Worm (Caenorhabditis elegans): ENCODE measurements around the gene dmsr-16.

Gene dmsr-16

DNA sequence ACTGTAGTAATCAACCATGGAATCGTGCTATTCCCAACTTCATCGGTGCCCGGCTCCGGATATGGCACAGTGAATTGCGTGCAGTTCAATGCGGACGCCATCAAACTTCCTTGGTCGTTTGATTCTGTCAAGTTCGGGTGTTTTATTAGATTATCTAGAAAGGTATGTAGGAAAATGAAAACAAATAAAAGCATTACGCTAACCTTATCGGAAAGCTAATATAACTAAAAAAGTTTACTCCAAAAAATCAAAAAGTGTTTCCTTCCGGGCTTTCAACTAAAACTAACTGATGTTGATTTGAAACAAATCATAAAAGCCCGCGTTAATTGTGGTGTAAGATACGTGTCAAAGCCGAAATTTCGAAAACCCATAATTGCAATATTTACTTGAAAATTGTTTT lies 10.9 kb upstream of the dmsr-16 start, which contains the start of gene dmsr-13:
Gene dmsr-13 (minus strand): TSS at position 101 of the 400 bp plus-strand sequence.
- TF ChIP-seq W03F9.2 (tag; optimal IDR thresholded peaks at IDR 0.05) = no peak
- TF ChIP-seq dao-5 (tag; optimal IDR thresholded peaks at IDR 0.05) = no peak
- no peak for TF ChIP-seq him-1 (tag; optimal IDR thresholded peaks at IDR 0.05)

DNA sequence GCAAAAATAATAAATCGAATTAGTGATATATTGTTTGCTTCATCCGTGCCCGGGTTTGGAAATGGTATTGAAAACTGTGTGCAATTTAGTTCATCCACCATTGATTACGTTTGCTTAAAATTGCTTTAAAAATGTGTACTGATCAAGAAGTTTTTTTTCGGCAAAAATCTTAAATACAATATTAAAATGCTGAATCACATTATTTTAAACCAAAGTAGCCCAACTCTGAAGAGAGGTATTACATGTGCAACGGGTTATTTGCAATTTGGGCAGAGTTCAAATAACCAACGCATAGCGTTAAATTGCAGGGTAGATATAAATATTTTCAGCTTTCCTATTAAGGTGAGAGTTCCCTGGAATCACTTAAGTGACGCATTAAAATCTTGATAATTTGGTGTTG lies 8.3 kb upstream of the dmsr-16 start, which contains the start of gene dmsr-14:
Gene dmsr-14 (minus strand): TSS at position 101 of the 400 bp plus-strand sequence.
- TF ChIP-seq him-1 (tag; optimal IDR thresholded peaks at IDR 0.05) (no peak), dao-5 (tag; optimal IDR thresholded peaks at IDR 0.05) (no peak), W03F9.2 (tag; optimal IDR thresholded peaks at IDR 0.05) (no peak)

ce11 chrV:6813862-6814261 lies 5.0 kb upstream of the dmsr-16 start:
- TF ChIP-seq dao-5 (tag; optimal IDR thresholded peaks at IDR 0.05) (no peak), him-1 (tag; optimal IDR thresholded peaks at IDR 0.05) (no peak), W03F9.2 (tag; optimal IDR thresholded peaks at IDR 0.05) (no peak)

DNA sequence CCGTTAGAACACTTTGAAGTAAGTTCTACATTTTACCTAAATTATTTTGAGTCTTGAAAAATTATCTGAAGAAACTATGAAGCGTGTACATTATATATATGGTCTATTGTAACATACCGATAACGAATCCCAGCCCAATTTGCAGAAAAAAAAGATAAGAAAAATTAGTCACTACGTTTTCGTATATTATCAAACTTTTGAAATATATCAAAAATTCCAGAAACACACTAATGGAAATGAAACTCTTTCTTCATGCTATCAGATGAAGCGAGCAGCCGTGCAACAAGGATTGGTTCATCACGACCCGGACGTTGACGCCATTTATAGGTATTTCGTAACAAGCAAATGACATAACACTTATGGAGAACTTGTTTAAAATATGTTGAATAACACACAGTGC lies 3.0 kb upstream of the dmsr-16 start:
- TF ChIP-seq W03F9.2 (tag; optimal IDR thresholded peaks at IDR 0.05) = no peak
- no peak for TF ChIP-seq dao-5 (tag; optimal IDR thresholded peaks at IDR 0.05)
- TF ChIP-seq him-1 (tag; optimal IDR thresholded peaks at IDR 0.05) = no peak

ce11 chrV:6810091-6810490 lies 1.2 kb upstream of the dmsr-16 start:
- TF ChIP-seq him-1 (tag; optimal IDR thresholded peaks at IDR 0.05) (no peak), dao-5 (tag; optimal IDR thresholded peaks at IDR 0.05) (no peak), W03F9.2 (tag; optimal IDR thresholded peaks at IDR 0.05) (no peak)

DNA sequence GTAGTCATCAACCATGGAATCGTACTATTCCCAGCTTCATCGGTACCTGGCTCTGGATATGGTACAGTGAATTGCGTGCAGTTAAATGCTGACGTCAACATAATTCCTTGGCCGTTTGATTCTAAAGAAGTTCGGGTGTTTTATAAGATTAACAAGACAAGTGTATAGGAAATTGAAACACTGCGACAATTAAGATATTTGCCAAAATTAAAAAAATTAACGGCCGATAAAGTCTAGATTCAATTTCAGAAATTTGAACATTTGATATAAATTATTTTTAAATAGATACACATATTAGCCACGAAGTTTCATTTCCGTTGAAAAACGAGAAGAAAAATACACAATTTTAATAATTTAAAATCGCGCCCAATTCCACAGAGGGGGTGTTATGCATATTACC lies 2.5 kb downstream of the dmsr-16 start, which contains the start of gene dmsr-12:
Gene dmsr-12 (minus strand): TSS at position 101 of the 400 bp plus-strand sequence.
- no peak for TF ChIP-seq W03F9.2 (tag; optimal IDR thresholded peaks at IDR 0.05)
- no peak for TF ChIP-seq dao-5 (tag; optimal IDR thresholded peaks at IDR 0.05)
- no peak for TF ChIP-seq him-1 (tag; optimal IDR thresholded peaks at IDR 0.05)

DNA sequence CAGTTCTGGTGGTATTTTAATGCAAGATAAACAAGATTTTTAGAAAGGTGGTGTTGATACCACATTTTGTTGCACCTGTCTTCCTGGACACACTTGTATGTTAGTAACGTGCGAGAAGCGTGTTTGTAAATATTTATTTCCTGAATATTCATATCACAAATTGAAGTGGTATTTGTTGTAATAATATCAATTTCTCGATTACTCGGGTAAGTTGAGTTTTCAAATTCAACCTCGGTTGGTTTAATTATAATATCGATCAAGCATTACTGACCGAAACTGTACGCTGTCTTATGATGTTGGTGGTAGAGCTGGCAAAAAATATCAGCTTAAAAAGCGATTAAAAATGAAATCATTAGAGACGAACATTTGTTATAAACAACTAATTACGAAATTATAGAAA lies 4.9 kb downstream of the dmsr-16 start, which contains the start of gene dmsr-11:
Gene dmsr-11 (minus strand): TSS at position 101 of the 400 bp plus-strand sequence.
- TF ChIP-seq him-1 (tag; optimal IDR thresholded peaks at IDR 0.05) = no peak
- TF ChIP-seq dao-5 (tag; optimal IDR thresholded peaks at IDR 0.05) = no peak
- TF ChIP-seq W03F9.2 (tag; optimal IDR thresholded peaks at IDR 0.05) = no peak

- no peak for TF ChIP-seq W03F9.2 (tag; optimal IDR thresholded peaks at IDR 0.05)
- TF ChIP-seq dao-5 (tag; optimal IDR thresholded peaks at IDR 0.05) = no peak
- TF ChIP-seq him-1 (tag; optimal IDR thresholded peaks at IDR 0.05) = no peak
Measured at ce11 chrV:6801850-6802249, 7.0 kb downstream of the dmsr-16 start, which contains the start of gene dmsr-10. dmsr-10 (minus strand) TSS chrV:6801950.

- TF ChIP-seq W03F9.2 (tag; optimal IDR thresholded peaks at IDR 0.05) (no peak), him-1 (tag; optimal IDR thresholded peaks at IDR 0.05) (no peak), dao-5 (tag; optimal IDR thresholded peaks at IDR 0.05) (no peak)
Measured at ce11 chrV:6799564-6799963, 9.3 kb downstream of the dmsr-16 start, which contains the start of gene dmsr-9. dmsr-9 (minus strand) TSS chrV:6799664.

ce11 chrV:6796894-6797293 lies 12.0 kb downstream of the dmsr-16 start:
- TF ChIP-seq him-1 (tag; optimal IDR thresholded peaks at IDR 0.05) (no peak), dao-5 (tag; optimal IDR thresholded peaks at IDR 0.05) (no peak), W03F9.2 (tag; optimal IDR thresholded peaks at IDR 0.05) (no peak)

DNA sequence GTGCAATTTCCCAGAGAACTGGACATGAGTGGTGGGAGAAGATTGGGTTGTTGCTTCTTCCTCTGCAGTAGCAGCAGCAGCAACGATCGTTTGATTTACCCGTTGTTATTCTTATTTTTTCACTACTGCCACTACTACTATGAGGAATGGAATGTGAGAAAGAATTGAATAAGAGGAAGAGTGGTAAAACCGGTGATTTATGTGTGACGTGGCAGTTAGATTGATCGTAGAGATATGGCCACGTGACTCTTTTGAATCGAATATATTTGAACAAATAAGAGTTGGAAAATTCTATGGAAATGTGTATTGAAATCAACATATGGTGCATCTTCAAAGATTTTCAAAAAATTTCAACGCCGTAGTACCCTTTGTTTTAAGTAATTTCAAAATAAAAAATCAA lies 12.6 kb downstream of the dmsr-16 start:
- TF ChIP-seq dao-5 (tag; optimal IDR thresholded peaks at IDR 0.05) (no peak), W03F9.2 (tag; optimal IDR thresholded peaks at IDR 0.05) (no peak), him-1 (tag; optimal IDR thresholded peaks at IDR 0.05) (no peak)

DNA sequence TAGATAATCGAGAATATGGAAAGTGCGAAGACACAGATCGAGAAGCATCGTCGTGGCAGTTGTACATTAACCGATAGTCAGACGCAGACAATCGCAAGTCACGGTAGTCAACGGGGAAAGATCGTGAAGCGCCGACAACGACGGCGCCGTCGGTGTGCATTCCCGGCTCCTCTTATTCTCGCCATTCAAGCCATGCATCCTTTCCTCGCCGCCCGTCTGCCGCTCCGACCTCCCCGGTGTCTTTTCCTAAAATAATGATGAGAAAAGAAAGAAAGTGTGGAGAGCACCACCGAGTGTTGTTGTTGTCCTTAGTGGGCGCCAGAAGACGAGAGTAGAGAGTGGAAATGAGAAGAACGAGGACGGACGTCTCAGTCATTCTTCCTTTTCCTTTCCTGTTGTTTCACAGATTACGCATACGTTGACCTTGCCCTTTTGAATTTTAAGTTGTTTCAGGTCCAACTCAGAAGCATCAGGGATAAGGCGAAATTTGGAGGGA lies 15.1 kb downstream of the dmsr-16 start, which contains the start of gene ZC404.1:
Gene ZC404.1 (plus strand): TSS at position 446 of the 496 bp plus-strand sequence.
- no peak for TF ChIP-seq him-1 (tag; optimal IDR thresholded peaks at IDR 0.05)
- no peak for TF ChIP-seq W03F9.2 (tag; optimal IDR thresholded peaks at IDR 0.05)
- no peak for TF ChIP-seq dao-5 (tag; optimal IDR thresholded peaks at IDR 0.05)

ce11 chrV:6792973-6793372 lies 15.9 kb downstream of the dmsr-16 start:
- TF ChIP-seq dao-5 (tag; optimal IDR thresholded peaks at IDR 0.05) (no peak), him-1 (tag; optimal IDR thresholded peaks at IDR 0.05) (no peak), W03F9.2 (tag; optimal IDR thresholded peaks at IDR 0.05) (no peak)

DNA sequence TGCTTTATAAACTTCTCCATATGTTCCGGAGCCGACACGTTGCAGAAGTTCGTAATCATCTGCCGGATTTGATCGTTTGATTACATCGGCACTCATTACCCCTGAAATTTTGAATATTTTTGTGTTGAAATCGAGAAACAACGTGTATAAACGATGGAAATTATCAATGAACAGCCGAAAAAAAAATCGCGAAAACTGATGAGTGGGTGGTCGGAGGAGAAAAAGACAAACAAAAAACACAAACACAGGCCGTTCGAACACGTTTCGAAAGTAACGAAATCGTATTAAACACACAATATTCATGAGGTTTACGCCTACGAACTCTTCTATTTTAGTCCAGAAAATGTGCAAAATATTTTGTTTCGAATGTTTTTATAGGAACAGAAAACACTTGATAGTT lies 16.3 kb downstream of the dmsr-16 start, which contains the start of gene gck-2:
Gene gck-2 (minus strand): TSS at position 101 of the 400 bp plus-strand sequence.
- TF ChIP-seq W03F9.2 (tag; optimal IDR thresholded peaks at IDR 0.05) = no peak
- no peak for TF ChIP-seq him-1 (tag; optimal IDR thresholded peaks at IDR 0.05)
- no peak for TF ChIP-seq dao-5 (tag; optimal IDR thresholded peaks at IDR 0.05)

All from whole organism, L4/young adult.